Worm (Caenorhabditis elegans): Measurements from ENCODE around the gene npr-26.

npr-26 gene

ce11 chrIV:17440417-17440816 is 22.8 kb upstream of the npr-26 start, which contains the start of gene F08A7.1:
TSS of gene F08A7.1 (plus strand) at chrIV:17440607.
- TF ChIP-seq nhr-23 (tag; optimal IDR thresholded peaks at IDR 0.05) (no peak), nhr-28 (tag; optimal IDR thresholded peaks at IDR 0.05) (no peak), jun-1 (tag; optimal IDR thresholded peaks at IDR 0.05) (no peak), skn-1 (tag; optimal IDR thresholded peaks at IDR 0.05) (no peak), sea-2 (GFP tag; optimal IDR thresholded peaks at IDR 0.05) (no peak), daf-12 (tag; optimal IDR thresholded peaks at IDR 0.05) (no peak), nhr-67 (tag; optimal IDR thresholded peaks at IDR 0.05) (no peak), hmg-11 (tag; optimal IDR thresholded peaks at IDR 0.05) (no peak), elt-3 (tag; optimal IDR thresholded peaks at IDR 0.05) (no peak), unc-39 (tag; optimal IDR thresholded peaks at IDR 0.05) (no peak), lin-15B (tag; optimal IDR thresholded peaks at IDR 0.05) (no peak), pqm-1 (tag; optimal IDR thresholded peaks at IDR 0.05) (peak; percentile 78), zag-1 (tag; optimal IDR thresholded peaks at IDR 0.05) (no peak), pha-4 (tag; optimal IDR thresholded peaks at IDR 0.05) (peak; percentile 48), elt-2 (tag; optimal IDR thresholded peaks at IDR 0.05) (peak; percentile 71), ceh-82 (tag; optimal IDR thresholded peaks at IDR 0.05) (no peak), ceh-28 (tag; optimal IDR thresholded peaks at IDR 0.05) (no peak)

- TF ChIP-seq nhr-76 (tag; optimal IDR thresholded peaks at IDR 0.05), result no peak
- TF ChIP-seq eor-1 (tag; optimal IDR thresholded peaks at IDR 0.05), result no peak
- TF ChIP-seq mml-1 (tag; optimal IDR thresholded peaks at IDR 0.05), result no peak
- no peak for TF ChIP-seq unc-39 (tag; optimal IDR thresholded peaks at IDR 0.05)
- TF ChIP-seq nhr-28 (tag; optimal IDR thresholded peaks at IDR 0.05), result no peak
- no peak for TF ChIP-seq tbx-2 (tag; optimal IDR thresholded peaks at IDR 0.05)
- no peak for TF ChIP-seq ceh-16 (tag; optimal IDR thresholded peaks at IDR 0.05)
- no peak for TF ChIP-seq nhr-77 (tag; optimal IDR thresholded peaks at IDR 0.05)
Measured at ce11 chrIV:17440001-17440400, 22.4 kb upstream of the npr-26 start, which contains the start of gene C06A12.19. TSS of gene C06A12.19 (minus strand) at chrIV:17440101.

ce11 chrIV:17437038-17437437 is 19.4 kb upstream of the npr-26 start, which contains the start of gene C06A12.8:
TSS of gene C06A12.8 (plus strand) at chrIV:17437338.
- no peak for TF ChIP-seq unc-62 (GFP tag; optimal IDR thresholded peaks at IDR 0.05)
- TF ChIP-seq nhr-12 (tag; optimal IDR thresholded peaks at IDR 0.05), result no peak
- TF ChIP-seq jun-1 (tag; optimal IDR thresholded peaks at IDR 0.05), result no peak
- TF ChIP-seq ztf-4 (tag; optimal IDR thresholded peaks at IDR 0.05), result no peak
- no peak for TF ChIP-seq nhr-237 (tag; optimal IDR thresholded peaks at IDR 0.05)
- TF ChIP-seq nhr-23 (tag; optimal IDR thresholded peaks at IDR 0.05), result no peak
- TF ChIP-seq egl-5 (tag; optimal IDR thresholded peaks at IDR 0.05), result no peak
- no peak for TF ChIP-seq skn-1 (tag; optimal IDR thresholded peaks at IDR 0.05)
- TF ChIP-seq nhr-77 (tag; optimal IDR thresholded peaks at IDR 0.05), result no peak
- TF ChIP-seq zag-1 (tag; optimal IDR thresholded peaks at IDR 0.05), result no peak
- TF ChIP-seq pha-4 (tag; optimal IDR thresholded peaks at IDR 0.05), result no peak
- no peak for TF ChIP-seq hmg-11 (tag; optimal IDR thresholded peaks at IDR 0.05)
- no peak for TF ChIP-seq egl-27 (tag; optimal IDR thresholded peaks at IDR 0.05)
- no peak for TF ChIP-seq nhr-76 (tag; optimal IDR thresholded peaks at IDR 0.05)
- TF ChIP-seq ceh-16 (tag; optimal IDR thresholded peaks at IDR 0.05), result no peak
- no peak for TF ChIP-seq ztf-11 (tag; optimal IDR thresholded peaks at IDR 0.05)

ce11 chrIV:17436552-17436951 is 18.9 kb upstream of the npr-26 start, which contains the start of gene gcy-27:
TSS of gene gcy-27 (minus strand) at chrIV:17436652.
- TF ChIP-seq jun-1 (tag; optimal IDR thresholded peaks at IDR 0.05) (no peak), elt-1 (tag; optimal IDR thresholded peaks at IDR 0.05) (no peak), elt-3 (tag; optimal IDR thresholded peaks at IDR 0.05) (no peak), nhr-237 (tag; optimal IDR thresholded peaks at IDR 0.05) (no peak), nhr-76 (tag; optimal IDR thresholded peaks at IDR 0.05) (no peak), fkh-2 (tag; optimal IDR thresholded peaks at IDR 0.05) (no peak), nhr-25 (tag; optimal IDR thresholded peaks at IDR 0.05) (no peak), ceh-82 (tag; optimal IDR thresholded peaks at IDR 0.05) (no peak), R02D3.7 (tag; optimal IDR thresholded peaks at IDR 0.05) (no peak), hmg-11 (tag; optimal IDR thresholded peaks at IDR 0.05) (no peak), nhr-28 (tag; optimal IDR thresholded peaks at IDR 0.05) (no peak), egl-27 (tag; optimal IDR thresholded peaks at IDR 0.05) (no peak), nhr-77 (tag; optimal IDR thresholded peaks at IDR 0.05) (no peak), ceh-9 (tag; optimal IDR thresholded peaks at IDR 0.05) (no peak), unc-39 (tag; optimal IDR thresholded peaks at IDR 0.05) (no peak)

ce11 chrIV:17435228-17435627 is 17.6 kb upstream of the npr-26 start:
- TF ChIP-seq snpc-4 (tag; optimal IDR thresholded peaks at IDR 0.05) (no peak), mdl-1 (tag; optimal IDR thresholded peaks at IDR 0.05) (no peak), fkh-2 (tag; optimal IDR thresholded peaks at IDR 0.05) (no peak), lsy-12 (tag; optimal IDR thresholded peaks at IDR 0.05) (no peak), ztf-4 (tag; optimal IDR thresholded peaks at IDR 0.05) (no peak), lin-15B (tag; optimal IDR thresholded peaks at IDR 0.05) (no peak), hmg-11 (tag; optimal IDR thresholded peaks at IDR 0.05) (no peak), pha-4 (tag; optimal IDR thresholded peaks at IDR 0.05) (no peak), unc-39 (tag; optimal IDR thresholded peaks at IDR 0.05) (no peak), ama-1 (optimal IDR thresholded peaks at IDR 0.05) (no peak), ceh-9 (tag; optimal IDR thresholded peaks at IDR 0.05) (no peak), jun-1 (tag; optimal IDR thresholded peaks at IDR 0.05) (no peak), nhr-67 (tag; optimal IDR thresholded peaks at IDR 0.05) (no peak), mml-1 (tag; optimal IDR thresholded peaks at IDR 0.05) (no peak), nhr-28 (tag; optimal IDR thresholded peaks at IDR 0.05) (no peak), nhr-43 (tag; optimal IDR thresholded peaks at IDR 0.05; ENCODE audit: poor library complexity, severe bottlenecking) (no peak), nhr-237 (tag; optimal IDR thresholded peaks at IDR 0.05) (no peak)

Measured in whole organism, L3 larva.